Fruit fly (Drosophila melanogaster) whole organism, embryonic: ENCODE measurements around the gene Nup153.

Experiments used
- ATbp ChIP-seq: fragments of 200-800 bp; sonication (Bioruptor generic); optimal IDR thresholded peaks from 2 replicates; lab custom pipeline; 2017; ENCODE audit warnings: missing biosample characterization, mild to moderate bottlenecking, missing genetic modification characterization, missing genetic modification reagents
- Ada2b ChIP-seq: fragments of 200-800 bp; sonication (Bioruptor generic); IDR thresholded peaks from 2 replicates; pipeline ENCODE4 v1.3.6; 2022; ENCODE audit warnings: missing biosample characterization, missing genetic modification characterization
- Aef1 ChIP-seq: fragments of 200-800 bp; sonication (Bioruptor generic); IDR thresholded peaks from 3 replicates; pipeline ENCODE4 v1.3.6; 2022; ENCODE audit warnings: missing biosample characterization, missing genetic modification characterization
- Bdp1 ChIP-seq: fragments of 200-800 bp; sonication (Bioruptor generic); optimal IDR thresholded peaks from 3 replicates; lab custom pipeline; 2016; ENCODE audit warnings: missing biosample characterization, missing genetic modification characterization
- CG10274 ChIP-seq: fragments of 200-800 bp; sonication (Bioruptor generic); optimal IDR thresholded peaks from 3 replicates; lab custom pipeline; 2017; ENCODE audit warnings: missing biosample characterization, mild to moderate bottlenecking, missing genetic modification characterization
- CG11398 ChIP-seq: fragments of 200-800 bp; sonication (Bioruptor generic); optimal IDR thresholded peaks from 2 replicates; lab custom pipeline; 2016; ENCODE audit warnings: missing biosample characterization, missing genetic modification characterization
- CG11695 ChIP-seq: fragments of 200-800 bp; sonication (Bioruptor generic); IDR thresholded peaks from 3 replicates; pipeline ENCODE4 v1.3.6; 2022; ENCODE audit warnings: missing biosample characterization, missing genetic modification characterization
- CG12744 ChIP-seq: fragments of 200-800 bp; sonication (Bioruptor generic); optimal IDR thresholded peaks from 2 replicates; lab custom pipeline; 2016; ENCODE audit warnings: missing biosample characterization, missing genetic modification characterization
- CG14014 ChIP-seq: fragments of 200-800 bp; sonication (Bioruptor generic); IDR thresholded peaks from 2 replicates; pipeline ENCODE4 v1.3.6; 2022; ENCODE audit warnings: missing biosample characterization, missing genetic modification characterization
- CG15696 ChIP-seq: fragments of 200-800 bp; sonication (Bioruptor generic); optimal IDR thresholded peaks from 2 replicates; lab custom pipeline; 2019; ENCODE audit warnings: missing biosample characterization, mild to moderate bottlenecking, missing genetic modification characterization, moderate library complexity
- CG17186 ChIP-seq: fragments of 200-800 bp; sonication (Bioruptor generic); optimal IDR thresholded peaks from 3 replicates; lab custom pipeline; 2017; ENCODE audit warnings: missing biosample characterization, missing genetic modification reagents, missing genetic modification characterization
- CG18764 ChIP-seq: fragments of 200-800 bp; sonication (Bioruptor generic); optimal IDR thresholded peaks from 3 replicates; lab custom pipeline; 2016; ENCODE audit warnings: missing biosample characterization, missing genetic modification characterization
- CG2712 ChIP-seq: fragments of 200-800 bp; optimal IDR thresholded peaks from 3 replicates; lab custom pipeline; 2019; ENCODE audit warnings: missing biosample characterization, mild to moderate bottlenecking, missing genetic modification characterization, moderate library complexity
- CG32772 ChIP-seq: fragments of 200-800 bp; sonication (Bioruptor generic); IDR thresholded peaks from 2 replicates; pipeline ENCODE4 v1.3.6; 2022; ENCODE audit warnings: missing biosample characterization, missing genetic modification characterization
- CG33213 ChIP-seq: fragments of 200-800 bp; sonication (Bioruptor generic); optimal IDR thresholded peaks from 3 replicates; lab custom pipeline; 2016; ENCODE audit warnings: missing biosample characterization, missing genetic modification characterization
- CG34422 ChIP-seq: fragments of 200-800 bp; sonication (Bioruptor generic); IDR thresholded peaks from 3 replicates; pipeline ENCODE4 v1.3.6; 2022; ENCODE audit warnings: missing biosample characterization, missing genetic modification characterization
- CG4404 ChIP-seq: fragments of 200-800 bp; sonication (Bioruptor generic); IDR thresholded peaks from 2 replicates; pipeline ENCODE4 v1.3.6; 2022; ENCODE audit warnings: missing biosample characterization, missing genetic modification characterization
- CG5953 ChIP-seq: fragments of 200-800 bp; sonication (Bioruptor generic); IDR thresholded peaks from 2 replicates; pipeline ENCODE4 v1.3.6; 2022; ENCODE audit warnings: missing biosample characterization, missing genetic modification characterization
- CG6813 ChIP-seq: fragments of 200-800 bp; sonication (Bioruptor generic); optimal IDR thresholded peaks from 2 replicates; lab custom pipeline; 2017; ENCODE audit warnings: missing biosample characterization, missing genetic modification characterization, mild to moderate bottlenecking, moderate library complexity, missing genetic modification reagents
- CG8359 ChIP-seq: fragments of 200-800 bp; sonication (Bioruptor generic); optimal IDR thresholded peaks from 2 replicates; lab custom pipeline; 2017; ENCODE audit warnings: missing biosample characterization, mild to moderate bottlenecking, missing genetic modification characterization, borderline replicate concordance
- CG9215 ChIP-seq: fragments of 200-800 bp; sonication (Bioruptor generic); IDR thresholded peaks from 2 replicates; pipeline ENCODE4 v1.3.6; 2022; ENCODE audit warnings: missing biosample characterization, missing genetic modification characterization
- CrebB ChIP-seq: fragments of 200-800 bp; sonication (Bioruptor generic); optimal IDR thresholded peaks from 3 replicates; lab custom pipeline; 2018; ENCODE audit warnings: missing biosample characterization, mild to moderate bottlenecking, missing genetic modification characterization
- Dip3 ChIP-seq: fragments of 200-800 bp; sonication (Bioruptor generic); optimal IDR thresholded peaks from 3 replicates; lab custom pipeline; 2016; ENCODE audit warnings: missing biosample characterization, missing genetic modification characterization
- E2f1 ChIP-seq: fragments of 200-800 bp; sonication (Bioruptor generic); IDR thresholded peaks from 2 replicates; pipeline ENCODE4 v1.3.6; 2022; ENCODE audit warnings: missing biosample characterization, missing genetic modification characterization
- Hsf ChIP-seq: fragments of 200-800 bp; sonication (Bioruptor generic); optimal IDR thresholded peaks from 3 replicates; lab custom pipeline; 2016; ENCODE audit warnings: missing biosample characterization, missing genetic modification characterization
- Kr ChIP-seq: fragments of 200-800 bp; sonication (Bioruptor generic); optimal IDR thresholded peaks from 2 replicates; lab custom pipeline; 2017; ENCODE audit warnings: missing biosample characterization, mild to moderate bottlenecking, missing genetic modification characterization
- Lpt ChIP-seq: fragments of >200 bp; optimal IDR thresholded peaks from 2 replicates; lab custom pipeline; 2018; ENCODE audit warnings: missing biosample characterization, missing genetic modification characterization
- Side ChIP-seq: fragments of 200-800 bp; sonication (Bioruptor generic); optimal IDR thresholded peaks from 2 replicates; lab custom pipeline; 2016; ENCODE audit warnings: missing biosample characterization, missing genetic modification characterization
- Xbp1 ChIP-seq: fragments of 200-800 bp; sonication (Bioruptor generic); optimal IDR thresholded peaks from 3 replicates; lab custom pipeline; 2016; ENCODE audit warnings: missing biosample characterization, mild to moderate bottlenecking, missing genetic modification characterization
- ase ChIP-seq: fragments of 200-800 bp; sonication (Bioruptor generic); IDR thresholded peaks from 3 replicates; pipeline ENCODE4 v1.3.6; 2022; ENCODE audit warnings: missing biosample characterization, missing genetic modification characterization
- bbx ChIP-seq: fragments of 200-800 bp; sonication (Bioruptor generic); IDR thresholded peaks from 2 replicates; pipeline ENCODE4 v1.3.6; 2022; ENCODE audit warnings: missing biosample characterization, missing genetic modification characterization; ENCODE audit not compliant: partially characterized antibody
- dmrt99B ChIP-seq: fragments of 200-800 bp; sonication (Bioruptor generic); optimal IDR thresholded peaks from 2 replicates; lab custom pipeline; 2018; ENCODE audit warnings: missing biosample characterization, mild to moderate bottlenecking, missing genetic modification characterization, moderate library complexity
- exex ChIP-seq: fragments of 200-800 bp; sonication (Bioruptor generic); optimal IDR thresholded peaks from 4 replicates; lab custom pipeline; 2018; ENCODE audit warnings: missing biosample characterization, mild to moderate bottlenecking, missing genetic modification characterization, moderate library complexity
- eyg ChIP-seq: fragments of 200-800 bp; sonication (Bioruptor generic); optimal IDR thresholded peaks from 3 replicates; lab custom pipeline; 2016; ENCODE audit warnings: missing biosample characterization, missing genetic modification characterization
- gt ChIP-seq: fragments of 200-800 bp; sonication (Bioruptor generic); IDR thresholded peaks from 2 replicates; pipeline ENCODE4 v1.3.6; 2022; ENCODE audit warnings: missing biosample characterization, missing genetic modification characterization
- hth ChIP-seq: fragments of >200 bp; optimal IDR thresholded peaks from 2 replicates; lab custom pipeline; 2017; ENCODE audit warnings: inconsistent platforms
- maf-S ChIP-seq: fragments of 200-800 bp; sonication (Bioruptor generic); optimal IDR thresholded peaks from 2 replicates; lab custom pipeline; 2016; ENCODE audit warnings: missing biosample characterization, missing genetic modification characterization
- odd ChIP-seq: fragments of 200-800 bp; sonication (Bioruptor generic); optimal IDR thresholded peaks from 2 replicates; lab custom pipeline; 2017; ENCODE audit warnings: missing biosample characterization, mild to moderate bottlenecking, missing genetic modification characterization
- peb ChIP-seq: fragments of 200-800 bp; sonication (Bioruptor generic); IDR thresholded peaks from 2 replicates; pipeline ENCODE4 v1.3.6; 2022; ENCODE audit warnings: missing biosample characterization, missing genetic modification characterization
- pfk ChIP-seq: fragments of 200-800 bp; sonication (Bioruptor generic); optimal IDR thresholded peaks from 2 replicates; lab custom pipeline; 2018; ENCODE audit warnings: missing biosample characterization, mild to moderate bottlenecking, missing genetic modification characterization, moderate library complexity
- pita ChIP-seq: fragments of 200-800 bp; sonication (Bioruptor generic); optimal IDR thresholded peaks from 2 replicates; lab custom pipeline; 2017; ENCODE audit warnings: missing biosample characterization, mild to moderate bottlenecking, missing genetic modification characterization
- pnt ChIP-seq: fragments of 200-800 bp; sonication (Bioruptor generic); optimal IDR thresholded peaks from 3 replicates; lab custom pipeline; 2016; ENCODE audit warnings: missing biosample characterization, missing genetic modification characterization
- prd ChIP-seq, 3 experiments: fragments of >200 bp in 2 of 3; fragments of 200-800 bp in 1 of 3; sonication (Bioruptor generic) in 1 of 3; optimal IDR thresholded peaks in 2 of 3; IDR thresholded peaks in 1 of 3; 2 replicates in 2 of 3; 3 replicates in 1 of 3; pipeline versions ENCODE4 v1.3.6 to Lab custom; 2017 to 2022; ENCODE audit warnings: missing biosample characterization in 1 of 3, missing genetic modification characterization in 1 of 3
- so ChIP-seq: fragments of 200-800 bp; sonication (Bioruptor generic); IDR thresholded peaks from 3 replicates; pipeline ENCODE4 v1.3.6; 2022; ENCODE audit warnings: missing biosample characterization, missing genetic modification characterization
- tx ChIP-seq: fragments of 200-800 bp; sonication (Bioruptor generic); optimal IDR thresholded peaks from 2 replicates; lab custom pipeline; 2016; ENCODE audit warnings: missing biosample characterization, missing genetic modification characterization
- yki ChIP-seq: fragments of >200 bp; optimal IDR thresholded peaks from 3 replicates; lab custom pipeline; 2018
- zf30C ChIP-seq: fragments of 200-800 bp; sonication (Bioruptor generic); optimal IDR thresholded peaks from 3 replicates; lab custom pipeline; 2018; ENCODE audit warnings: missing biosample characterization, mild to moderate bottlenecking, missing genetic modification characterization
- zfh2 ChIP-seq: fragments of 200-800 bp; sonication (Bioruptor generic); optimal IDR thresholded peaks from 2 replicates; lab custom pipeline; 2016; ENCODE audit warnings: missing biosample characterization, missing genetic modification characterization

Gene Nup153

DNA sequence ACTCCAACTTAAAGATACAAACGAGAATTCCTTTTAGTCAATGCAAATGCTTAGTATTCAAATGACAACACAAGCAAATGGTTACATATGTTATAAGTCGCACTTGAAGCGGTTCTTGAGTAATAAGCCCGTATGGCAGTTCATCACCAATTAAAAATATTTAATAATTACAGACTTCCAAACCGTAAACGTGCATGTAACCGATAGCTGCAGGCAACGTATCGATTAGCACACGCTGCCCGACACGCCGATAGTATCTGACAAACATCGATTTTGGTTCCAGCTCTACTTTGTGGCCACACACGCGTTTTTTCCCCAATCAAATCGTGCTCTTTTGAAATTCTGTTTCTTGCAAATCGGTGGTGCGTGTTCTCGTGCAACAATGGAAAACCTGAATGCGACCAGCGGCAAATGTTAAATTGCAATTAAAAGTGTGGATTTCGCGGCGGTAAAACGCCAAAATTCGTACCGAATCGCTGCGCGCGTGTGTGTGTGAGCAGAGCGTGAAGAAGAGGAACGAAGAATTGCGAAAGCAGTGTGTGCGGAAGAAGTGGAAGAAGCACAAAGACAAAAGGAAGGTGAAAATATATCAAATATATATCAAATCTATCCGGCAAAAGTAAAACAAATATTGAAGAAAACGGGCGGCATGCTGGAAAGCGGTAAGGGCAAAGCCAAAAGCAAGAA is at the start of gene Nup153, which contains the start of gene CG9784 (continued):
- TF ChIP-seq CG8359 (GFP tag; lab: Kevin White, UChicago): no peak
- no peak for TF ChIP-seq dmrt99B (tag; lab: Kevin White, UChicago)

- TF ChIP-seq Kr (GFP tag; lab: Kevin White, UChicago) (no peak), CG12744 (peak; percentile 47), CG34422 (GFP tag; lab: Robert Waterston, UW) (peak; percentile 57; the same call in 2 of the 3 replicates), CG4404 (GFP tag; lab: Robert Waterston, UW) (peak; percentile 39), CG11398 (GFP tag; lab: Kevin White, UChicago) (no peak), CG11695 (GFP tag; lab: Robert Waterston, UW) (peak; percentile 90), CG32772 (GFP tag; lab: Robert Waterston, UW) (peak; percentile 67; the same call in 1 of the 2 replicates), so (GFP tag; lab: Robert Waterston, UW) (no peak), eyg (GFP tag; lab: Kevin White, UChicago) (peak; percentile 57), prd (optimal IDR thresholded peaks at IDR 0.05; lab: Kevin White, UChicago) (no peak), prd (GFP tag; IDR thresholded peaks at IDR 0.05; lab: Robert Waterston, UW) (peak; percentile 66; the same call in 2 of the 3 replicates), CG18764 (GFP tag; lab: Kevin White, UChicago) (peak; percentile 65), E2f1 (GFP tag; lab: Robert Waterston, UW) (peak; percentile 81), Lpt (GFP tag; lab: Kevin White, UChicago) (no peak), CG33213 (GFP tag; lab: Kevin White, UChicago) (peak; percentile 49), CrebB (tag; lab: Kevin White, UChicago) (peak; percentile 68), ase (GFP tag; lab: Robert Waterston, UW) (peak; percentile 67), pfk (no peak), ATbp (GFP tag; lab: Kevin White, UChicago) (peak; percentile 84), Ada2b (GFP tag; lab: Robert Waterston, UW) (peak; percentile 66), Dip3 (GFP tag; lab: Kevin White, UChicago) (peak; percentile 39), Side (GFP tag; lab: Kevin White, UChicago) (peak; percentile 32), CG17186 (GFP tag; lab: Kevin White, UChicago) (peak; percentile 8), maf-S (GFP tag; lab: Kevin White, UChicago) (peak; percentile 40), CG6813 (GFP tag; lab: Kevin White, UChicago) (peak; percentile 83), CG10274 (GFP tag; lab: Kevin White, UChicago) (peak; percentile 42), Hsf (GFP tag; lab: Kevin White, UChicago) (peak; percentile 65), Bdp1 (GFP tag; lab: Kevin White, UChicago) (no peak), Xbp1 (GFP tag; lab: Kevin White, UChicago) (peak; percentile 81), yki (lab: Kevin White, UChicago) (no peak), CG9215 (GFP tag; lab: Robert Waterston, UW) (no peak), gt (GFP tag; lab: Robert Waterston, UW) (no peak), exex (tag; lab: Kevin White, UChicago) (peak; percentile 79), hth (lab: Kevin White, UChicago) (no peak), peb (GFP tag; lab: Robert Waterston, UW) (0 out of 2 replicates have a peak, but pooled peaks have one; percentile 19), zfh2 (peak; percentile 54), bbx (GFP tag; lab: Robert Waterston, UW) (no peak), zf30C (GFP tag; lab: Kevin White, UChicago) (peak; percentile 89), CG14014 (GFP tag; lab: Robert Waterston, UW) (peak; percentile 74; the same call in 1 of the 2 replicates), pita (GFP tag; lab: Kevin White, UChicago) (no peak), dmrt99B (tag; lab: Kevin White, UChicago) (peak; percentile 88), Aef1 (peak; percentile 74), pnt (GFP tag; lab: Kevin White, UChicago) (peak; percentile 47), odd (GFP tag; lab: Kevin White, UChicago) (peak; percentile 76), CG2712 (peak; percentile 86), tx (GFP tag; lab: Kevin White, UChicago) (no peak), CG15696 (tag; lab: Kevin White, UChicago) (peak; percentile 52), CG5953 (peak; percentile 70)
Measured at dm6 chrX:16552567-16552966, 46.5 kb upstream of the Nup153 start.
